Fruit fly (Drosophila melanogaster): ENCODE data around the gene Cht7.

Cht7 gene

dm6 chr3L:3077568-3078107 is 29.1 kb downstream of the Cht7 start (continued):
- TF ChIP-seq Mad (GFP tag; optimal IDR thresholded peaks at IDR 0.05) (no peak), tio (GFP tag; optimal IDR thresholded peaks at IDR 0.05) (no peak), rib (GFP tag; IDR thresholded peaks at IDR 0.05) (peak; percentile 74; the same call in 1 of the 2 replicates), HLHmδ (GFP tag; optimal IDR thresholded peaks at IDR 0.05) (no peak), emc (GFP tag; optimal IDR thresholded peaks at IDR 0.05) (no peak), CG4820 (GFP tag; optimal IDR thresholded peaks at IDR 0.05) (no peak), Med (GFP tag) (peak; percentile 96), ato (GFP tag; IDR thresholded peaks at IDR 0.05; ENCODE audit: partially characterized antibody) (peak; percentile 10; the same call in 1 of the 2 replicates), CG9727 (GFP tag; optimal IDR thresholded peaks at IDR 0.05) (no peak), dati (GFP tag; IDR thresholded peaks at IDR 0.05) (no peak), CG13624 (GFP tag; optimal IDR thresholded peaks at IDR 0.05) (peak; percentile 23), CG7556 (GFP tag; optimal IDR thresholded peaks at IDR 0.05) (no peak), stc (GFP tag; IDR thresholded peaks at IDR 0.05) (peak; percentile 41; the same call in 1 of the 2 replicates), D19B (GFP tag; optimal IDR thresholded peaks at IDR 0.05) (no peak), Ada2b (GFP tag; IDR thresholded peaks at IDR 0.05) (no peak), Side (GFP tag; optimal IDR thresholded peaks at IDR 0.05) (peak; percentile 38), B-H2 (GFP tag; optimal IDR thresholded peaks at IDR 0.05) (peak; percentile 73), aop (GFP tag; IDR thresholded peaks at IDR 0.05) (no peak), CG12744 (GFP tag; optimal IDR thresholded peaks at IDR 0.05) (peak; percentile 4), nom (GFP tag; optimal IDR thresholded peaks at IDR 0.05) (peak; percentile 55), ase (GFP tag; IDR thresholded peaks at IDR 0.05) (no peak), CG10267 (tag; optimal IDR thresholded peaks at IDR 0.05) (no peak), CG4282 (GFP tag; optimal IDR thresholded peaks at IDR 0.05) (no peak), CG12659 (GFP tag; optimal IDR thresholded peaks at IDR 0.05) (peak; percentile 14), CG1024 (GFP tag; IDR thresholded peaks at IDR 0.05) (no peak), dmrt99B (tag; optimal IDR thresholded peaks at IDR 0.05) (peak; percentile 16), CG11093 (GFP tag; IDR thresholded peaks at IDR 0.05) (no peak), B-H1 (GFP tag; IDR thresholded peaks at IDR 0.05) (no peak), CG9437 (GFP tag; optimal IDR thresholded peaks at IDR 0.05) (no peak), CG8765 (GFP tag; IDR thresholded peaks at IDR 0.05) (no peak), CG34422 (GFP tag; IDR thresholded peaks at IDR 0.05) (peak; percentile 40; the same call in 1 of the 3 replicates), gsb (GFP tag; IDR thresholded peaks at IDR 0.05) (no peak)

DNA sequence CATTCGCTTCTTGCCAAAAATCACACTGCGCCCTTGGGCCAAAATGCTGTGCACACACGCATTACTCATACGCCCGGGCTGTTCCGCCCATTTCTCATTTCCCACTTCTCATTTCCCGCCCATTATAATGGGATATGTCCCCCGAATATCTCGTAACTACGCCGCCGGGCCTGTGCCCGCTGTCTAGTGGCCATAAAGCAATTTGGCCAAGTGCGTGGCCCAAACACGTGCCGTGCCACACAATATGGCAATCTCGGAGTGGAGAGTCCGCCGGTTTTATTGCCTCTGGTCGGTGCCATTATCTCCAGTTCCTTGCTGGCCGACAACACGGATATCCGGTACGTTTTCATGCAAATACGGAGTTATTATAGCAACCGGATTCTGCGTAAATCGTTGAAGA is 29.8 kb downstream of the Cht7 start:
- TF ChIP-seq ase (GFP tag; IDR thresholded peaks at IDR 0.05) (0 out of 3 replicates have a peak, but pooled peaks have one; percentile 27), tgo (GFP tag; IDR thresholded peaks at IDR 0.05) (no peak), abd-A (tag; optimal IDR thresholded peaks at IDR 0.05) (peak; percentile 47), CG13894 (tag; optimal IDR thresholded peaks at IDR 0.05) (peak; percentile 34), stwl (tag; optimal IDR thresholded peaks at IDR 0.05) (no peak), CG3995 (GFP tag; optimal IDR thresholded peaks at IDR 0.05) (no peak), rib (GFP tag; IDR thresholded peaks at IDR 0.05) (0 out of 2 replicates have a peak, but pooled peaks have one; percentile 24), Sox102F (GFP tag; optimal IDR thresholded peaks at IDR 0.05) (no peak), Med (GFP tag) (peak; percentile 64), CG12744 (GFP tag; optimal IDR thresholded peaks at IDR 0.05) (no peak), CG34224 (GFP tag; IDR thresholded peaks at IDR 0.05; ENCODE audit: partially characterized antibody) (no peak), CG6175 (GFP tag; IDR thresholded peaks at IDR 0.05) (peak; percentile 16; the same call in 1 of the 3 replicates), Bdp1 (GFP tag; optimal IDR thresholded peaks at IDR 0.05) (no peak), CG9215 (GFP tag; IDR thresholded peaks at IDR 0.05) (peak; percentile 9; the same call in 1 of the 2 replicates), NK7.1 (GFP tag; optimal IDR thresholded peaks at IDR 0.05) (no peak), CG4707 (GFP tag; optimal IDR thresholded peaks at IDR 0.05) (no peak), CG32767 (GFP tag; IDR thresholded peaks at IDR 0.05) (no peak), CG16813 (GFP tag; IDR thresholded peaks at IDR 0.05; ENCODE audit: partially characterized antibody) (0 out of 3 replicates have a peak, but pooled peaks have one; percentile 30), sens (GFP tag) (peak; percentile 46), CG13296 (GFP tag; optimal IDR thresholded peaks at IDR 0.05) (no peak), CG4617 (GFP tag; optimal IDR thresholded peaks at IDR 0.05; ENCODE audit: borderline replicate concordance) (no peak), pho (GFP tag; optimal IDR thresholded peaks at IDR 0.05) (no peak), fd3F (GFP tag; optimal IDR thresholded peaks at IDR 0.05) (no peak)

All from whole organism, embryonic.